Fruit fly (Drosophila melanogaster): ENCODE results near the gene CG2258.

dm6 chrX:8057299-8057730 is 44.6 kb downstream of the CG2258 start:
- TF ChIP-seq pan (optimal IDR thresholded peaks at IDR 0.05): no peak
- TF ChIP-seq psq (optimal IDR thresholded peaks at IDR 0.05): no peak
- no peak for TF ChIP-seq usp (GFP tag; optimal IDR thresholded peaks at IDR 0.05)
- TF ChIP-seq EcR (GFP tag; optimal IDR thresholded peaks at IDR 0.05): no peak

Data from whole organism.